Fruit fly (Drosophila melanogaster): Measurements from ENCODE around the gene temp.

Gene temp

DNA sequence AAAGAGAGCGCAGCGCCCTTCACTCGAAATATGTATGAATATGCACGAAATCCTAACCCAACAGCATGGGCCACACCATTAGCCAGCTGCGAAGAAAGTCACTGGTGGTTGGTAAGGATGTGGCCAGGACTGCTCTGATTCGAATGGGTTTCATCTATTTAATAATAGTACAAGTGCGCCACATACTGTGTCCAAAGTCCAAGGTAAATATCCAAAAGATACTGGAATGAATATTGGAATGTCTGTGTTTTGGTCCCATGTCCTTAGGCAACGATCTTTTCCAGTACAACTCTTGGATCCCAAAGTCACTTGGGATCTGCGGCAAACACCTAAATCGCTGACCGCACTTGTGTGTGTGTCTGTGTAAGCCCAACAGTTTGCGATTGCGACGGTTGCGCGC lies 44.0 kb upstream of the temp start (continued):
- TF ChIP-seq Dfd (GFP tag; optimal IDR thresholded peaks at IDR 0.05) (no peak), CG32264 (GFP tag; optimal IDR thresholded peaks at IDR 0.05) (peak; percentile 24), Hnf4 (GFP tag; optimal IDR thresholded peaks at IDR 0.05) (peak; percentile 63), Mio (GFP tag; optimal IDR thresholded peaks at IDR 0.05) (no peak), woc (GFP tag; optimal IDR thresholded peaks at IDR 0.05) (peak; percentile 77), Rel (GFP tag; optimal IDR thresholded peaks at IDR 0.05) (no peak), Rel (tag; optimal IDR thresholded peaks at IDR 0.05) (no peak), lola (GFP tag; optimal IDR thresholded peaks at IDR 0.05) (no peak), HLH106 (tag; optimal IDR thresholded peaks at IDR 0.05) (peak; percentile 83), psq (GFP tag; optimal IDR thresholded peaks at IDR 0.05) (peak; percentile 72), sage (GFP tag; optimal IDR thresholded peaks at IDR 0.05) (peak; percentile 27)

DNA sequence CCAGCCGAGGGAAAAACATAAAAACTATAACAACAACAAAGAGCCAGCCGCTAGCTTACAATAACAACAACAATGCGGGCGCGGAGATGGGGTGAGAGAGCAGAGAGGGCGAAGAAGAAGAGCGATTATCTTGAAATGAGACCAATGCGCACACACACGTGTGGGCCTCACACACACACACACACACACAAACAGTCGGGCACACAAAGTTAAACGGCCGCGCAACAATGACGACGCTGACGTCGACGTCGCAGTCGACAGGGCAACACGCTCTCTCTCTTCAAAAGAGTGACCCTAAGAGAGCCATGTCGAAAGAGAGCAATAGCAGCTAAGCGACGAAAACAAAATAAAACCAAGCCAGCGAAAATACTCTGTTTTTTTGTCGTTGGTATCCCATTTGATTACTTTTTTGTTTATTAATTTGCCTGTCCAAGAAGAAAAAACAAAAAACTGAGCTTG lies 43.6 kb upstream of the temp start:
- no peak for TF ChIP-seq OdsH (GFP tag; optimal IDR thresholded peaks at IDR 0.05)
- TF ChIP-seq pan (optimal IDR thresholded peaks at IDR 0.05) = no peak
- no peak for TF ChIP-seq Abd-B (GFP tag; optimal IDR thresholded peaks at IDR 0.05)
- no peak for TF ChIP-seq jim (GFP tag; optimal IDR thresholded peaks at IDR 0.05)
- no peak for TF ChIP-seq fru (GFP tag; optimal IDR thresholded peaks at IDR 0.05)
- no peak for TF ChIP-seq dsf (GFP tag; optimal IDR thresholded peaks at IDR 0.05; ENCODE audit: borderline replicate concordance)
- TF ChIP-seq h (GFP tag; optimal IDR thresholded peaks at IDR 0.05) = no peak
- TF ChIP-seq HLH106 (tag; optimal IDR thresholded peaks at IDR 0.05) = no peak
- peak; percentile 29 to 62 for TF ChIP-seq dl (GFP tag; optimal IDR thresholded peaks at IDR 0.05; ENCODE audit: insufficient read depth in 1 of 2, partially characterized antibody in 2 of 2)
- peak; percentile 45 for TF ChIP-seq Rel (GFP tag; optimal IDR thresholded peaks at IDR 0.05)
- peak; percentile 57 for TF ChIP-seq Rel (tag; optimal IDR thresholded peaks at IDR 0.05)
- peak; percentile 44 for TF ChIP-seq N (GFP tag; optimal IDR thresholded peaks at IDR 0.05)
- TF ChIP-seq CG32264 (GFP tag; optimal IDR thresholded peaks at IDR 0.05) = no peak
- TF ChIP-seq CG9705 (GFP tag; optimal IDR thresholded peaks at IDR 0.05) = no peak
- TF ChIP-seq Sp1 (GFP tag; optimal IDR thresholded peaks at IDR 0.05) = no peak
- no peak for TF ChIP-seq tai (GFP tag; optimal IDR thresholded peaks at IDR 0.05)
- TF ChIP-seq usp (GFP tag; optimal IDR thresholded peaks at IDR 0.05) = no peak
- no peak for TF ChIP-seq br (GFP tag; optimal IDR thresholded peaks at IDR 0.05)
- no peak for TF ChIP-seq Vsx2 (GFP tag; optimal IDR thresholded peaks at IDR 0.05; ENCODE audit: partially characterized antibody)
- no peak for TF ChIP-seq Hnf4 (GFP tag; optimal IDR thresholded peaks at IDR 0.05)
- peak; percentile 47 for TF ChIP-seq CrebA (GFP tag; optimal IDR thresholded peaks at IDR 0.05; ENCODE audit: borderline replicate concordance)
- TF ChIP-seq Jra (GFP tag; optimal IDR thresholded peaks at IDR 0.05) = no peak
- TF ChIP-seq dmrt93B (GFP tag; optimal IDR thresholded peaks at IDR 0.05) = no peak
- no peak for TF ChIP-seq Dfd (GFP tag; optimal IDR thresholded peaks at IDR 0.05)
- no peak for TF ChIP-seq foxo (GFP tag; optimal IDR thresholded peaks at IDR 0.05)
- TF ChIP-seq brk (GFP tag; optimal IDR thresholded peaks at IDR 0.05) = no peak
- peak; percentile 82 for TF ChIP-seq Dif (GFP tag; optimal IDR thresholded peaks at IDR 0.05; ENCODE audit: partially characterized antibody)
- TF ChIP-seq rgr (GFP tag; optimal IDR thresholded peaks at IDR 0.05) = no peak
- no peak for TF ChIP-seq Hr78 (GFP tag; optimal IDR thresholded peaks at IDR 0.05)
- no peak for TF ChIP-seq sage (GFP tag; optimal IDR thresholded peaks at IDR 0.05)
- no peak for TF ChIP-seq Hr83 (GFP tag; optimal IDR thresholded peaks at IDR 0.05; ENCODE audit: poor library complexity, severe bottlenecking)
- TF ChIP-seq ey (GFP tag; optimal IDR thresholded peaks at IDR 0.05) = no peak
- TF ChIP-seq sv (GFP tag; optimal IDR thresholded peaks at IDR 0.05) = no peak
- no peak for TF ChIP-seq Myc (optimal IDR thresholded peaks at IDR 0.05)

DNA sequence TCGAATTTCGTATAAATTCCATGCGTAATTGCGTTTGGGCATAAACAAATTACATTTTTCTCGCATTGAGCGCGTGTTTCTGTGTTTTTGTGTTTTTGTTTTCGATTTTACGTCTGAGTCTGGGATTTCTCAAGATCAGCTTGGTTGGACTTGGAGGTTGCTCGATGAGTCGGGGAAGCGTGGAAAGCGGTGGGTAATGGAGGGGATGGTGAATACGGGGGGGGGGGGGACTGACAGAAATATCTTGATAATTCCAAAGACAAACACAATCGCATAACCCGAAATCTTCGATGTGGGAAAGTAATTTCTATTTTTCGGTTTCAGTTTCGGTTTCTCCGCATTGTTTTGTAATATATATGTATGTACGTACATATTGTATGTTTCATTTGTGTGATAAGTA lies 43.0 kb upstream of the temp start:
- TF ChIP-seq N (GFP tag; optimal IDR thresholded peaks at IDR 0.05) (no peak), h (GFP tag; optimal IDR thresholded peaks at IDR 0.05) (no peak), Rel (GFP tag; optimal IDR thresholded peaks at IDR 0.05) (no peak), Rel (tag; optimal IDR thresholded peaks at IDR 0.05) (peak; percentile 14), Dfd (GFP tag; optimal IDR thresholded peaks at IDR 0.05) (no peak), Abd-B (GFP tag; optimal IDR thresholded peaks at IDR 0.05) (no peak), pan (optimal IDR thresholded peaks at IDR 0.05) (no peak)

All from whole organism, wandering third instar larva.